Worm (Caenorhabditis elegans) whole organism, young adult: Measurements from ENCODE around the gene C14C11.7.
A peak's percentile ranks its signal among the peaks of the same experiment; 100 is the strongest.

Experiments
- B0019.2 ChIP-seq: fragments of 200-800 bp; sonication (Bioruptor generic); conservative IDR thresholded peaks from 2 replicates; pipeline ENCODE4 v1.3.6; 2022; ENCODE audit warnings: missing genetic modification reagents, missing genetic modification characterization, missing compliant biosample characterization
- C17E4.6 ChIP-seq: fragments of 200-800 bp; sonication (Bioruptor generic); IDR thresholded peaks from 2 replicates; pipeline ENCODE4 v1.3.6; 2022; ENCODE audit warnings: missing genetic modification reagents, missing genetic modification characterization, missing compliant biosample characterization
- D2030.7 ChIP-seq: fragments of 200-800 bp; sonication (Bioruptor generic); IDR thresholded peaks from 2 replicates; pipeline ENCODE4 v1.3.6; 2022; ENCODE audit warnings: missing genetic modification reagents, missing genetic modification characterization, missing compliant biosample characterization
- F23B12.7 ChIP-seq: sonication (generic microtip); optimal IDR thresholded peaks from 2 replicates; lab custom pipeline; 2017; ENCODE audit warnings: missing genetic modification characterization, mild to moderate bottlenecking, missing compliant biosample characterization, antibody characterized with exemption, moderate library complexity; ENCODE audit not compliant: insufficient read depth
- F33H1.4 ChIP-seq: fragments of 200-800 bp; sonication (Bioruptor generic); IDR thresholded peaks from 2 replicates; pipeline ENCODE4 v1.3.6; 2022; ENCODE audit warnings: missing genetic modification reagents, missing genetic modification characterization, missing compliant biosample characterization
- F57A8.1 ChIP-seq: fragments of 200-800 bp; sonication (Bioruptor generic); optimal IDR thresholded peaks from 2 replicates; lab custom pipeline; 2018; ENCODE audit warnings: mild to moderate bottlenecking, missing genetic modification characterization, moderate library complexity, missing compliant biosample characterization
- K12H6.12 ChIP-seq: fragments of 200-800 bp; sonication (Bioruptor generic); optimal IDR thresholded peaks from 2 replicates; lab custom pipeline; 2018; ENCODE audit warnings: mild to moderate bottlenecking, missing genetic modification characterization, missing compliant biosample characterization
- T07F8.4 ChIP-seq: sonication (generic microtip); optimal IDR thresholded peaks from 2 replicates; lab custom pipeline; 2016; ENCODE audit warnings: mild to moderate bottlenecking, missing genetic modification characterization, moderate library complexity, missing compliant biosample characterization
- Y67H2A.10 ChIP-seq: fragments of 200-800 bp; sonication (Bioruptor generic); conservative IDR thresholded peaks from 2 replicates; pipeline ENCODE4 v1.3.6; 2022; ENCODE audit warnings: missing genetic modification reagents, missing genetic modification characterization, missing compliant biosample characterization
- ZK185.1 ChIP-seq: sonication (generic microtip); optimal IDR thresholded peaks from 2 replicates; lab custom pipeline; 2016; ENCODE audit warnings: mild to moderate bottlenecking, missing genetic modification characterization, missing compliant biosample characterization; ENCODE audit not compliant: poor library complexity, severe bottlenecking
- ama-1 ChIP-seq, 3 experiments: fragments of 150-350 bp in 1 of 3; sonication (generic microtip) in 2 of 3; optimal IDR thresholded peaks; 2 replicates each; lab custom pipeline; 2014 to 2018; ENCODE audit warnings: missing biosample characterization in 2 of 3, missing genetic modification characterization in 2 of 3, missing genetic modification reagents in 2 of 3
- aptf-2 ChIP-seq: fragments of 200-800 bp; sonication (Bioruptor generic); conservative IDR thresholded peaks from 2 replicates; pipeline ENCODE4 v1.3.6; 2022; ENCODE audit warnings: missing genetic modification reagents, missing genetic modification characterization, missing compliant biosample characterization
- attf-5 ChIP-seq: fragments of 200-800 bp; sonication (Bioruptor generic); optimal IDR thresholded peaks from 2 replicates; lab custom pipeline; 2018; ENCODE audit warnings: mild to moderate bottlenecking, missing genetic modification characterization, missing compliant biosample characterization
- cebp-1 ChIP-seq, 2 experiments: fragments of 200-800 bp in 1 of 2; sonication (Bioruptor generic) in 1 of 2; sonication (generic microtip) in 1 of 2; IDR thresholded peaks in 1 of 2; optimal IDR thresholded peaks in 1 of 2; 2 replicates each; pipeline versions ENCODE4 v1.3.6 to Lab custom; 2017 to 2022; ENCODE audit warnings: missing compliant biosample characterization in 2 of 2, missing genetic modification characterization in 2 of 2, mild to moderate bottlenecking in 1 of 2, missing genetic modification reagents in 1 of 2, moderate library complexity in 1 of 2
- cebp-2 ChIP-seq: fragments of 200-800 bp; sonication (Bioruptor generic); IDR thresholded peaks from 2 replicates; pipeline ENCODE4 v1.3.6; 2022; ENCODE audit warnings: missing genetic modification characterization, missing compliant biosample characterization
- ceh-91 ChIP-seq: fragments of 200-800 bp; sonication (Bioruptor generic); IDR thresholded peaks from 2 replicates; pipeline ENCODE4 v1.3.6; 2022; ENCODE audit warnings: missing genetic modification reagents, missing genetic modification characterization, missing compliant biosample characterization
- efl-1 ChIP-seq: fragments of 150-350 bp; optimal IDR thresholded peaks from 2 replicates; lab custom pipeline; 2014; ENCODE audit warnings: missing biosample characterization, missing genetic modification reagents, missing genetic modification characterization
- gei-17 ChIP-seq: fragments of 200-800 bp; sonication (Bioruptor generic); optimal IDR thresholded peaks from 2 replicates; lab custom pipeline; 2018; ENCODE audit warnings: mild to moderate bottlenecking, missing genetic modification characterization, missing compliant biosample characterization
- hlh-12 ChIP-seq: sonication (generic microtip); optimal IDR thresholded peaks from 2 replicates; lab custom pipeline; 2016; ENCODE audit warnings: missing genetic modification characterization, missing compliant biosample characterization
- lin-54 ChIP-seq: fragments of 200-800 bp; sonication (Bioruptor generic); optimal IDR thresholded peaks from 2 replicates; lab custom pipeline; 2018; ENCODE audit warnings: mild to moderate bottlenecking, missing genetic modification characterization, missing compliant biosample characterization
- lsl-1 ChIP-seq: fragments of 200-800 bp; sonication (Bioruptor generic); optimal IDR thresholded peaks from 2 replicates; lab custom pipeline; 2018; ENCODE audit warnings: mild to moderate bottlenecking, missing genetic modification characterization, moderate library complexity, missing compliant biosample characterization
- lsy-27 ChIP-seq: sonication (generic microtip); optimal IDR thresholded peaks from 2 replicates; lab custom pipeline; 2017; ENCODE audit warnings: missing genetic modification characterization, mild to moderate bottlenecking, missing compliant biosample characterization, antibody characterized with exemption, missing genotype, borderline replicate concordance; ENCODE audit not compliant: insufficient read depth
- madf-6 ChIP-seq: fragments of 200-800 bp; sonication (Bioruptor generic); IDR thresholded peaks from 2 replicates; pipeline ENCODE4 v1.3.6; 2022; ENCODE audit warnings: missing genetic modification reagents, missing genetic modification characterization, missing compliant biosample characterization
- madf-8 ChIP-seq: fragments of 200-800 bp; sonication (Bioruptor generic); conservative IDR thresholded peaks from 2 replicates; pipeline ENCODE4 v1.3.6; 2022; ENCODE audit warnings: missing genetic modification reagents, missing genetic modification characterization, missing compliant biosample characterization
- mcd-1 ChIP-seq: fragments of 200-800 bp; sonication (Bioruptor generic); IDR thresholded peaks from 2 replicates; pipeline ENCODE4 v1.3.6; 2022; ENCODE audit warnings: missing genetic modification reagents, missing genetic modification characterization, missing compliant biosample characterization
- mes-4 ChIP-seq: sonication (generic microtip); optimal IDR thresholded peaks from 2 replicates; lab custom pipeline; 2016; ENCODE audit warnings: missing genotype, missing genetic modification characterization, missing compliant biosample characterization
- nhr-27 ChIP-seq: fragments of 200-800 bp; sonication (Bioruptor generic); optimal IDR thresholded peaks from 2 replicates; lab custom pipeline; 2018; ENCODE audit warnings: mild to moderate bottlenecking, missing genetic modification characterization, moderate library complexity, missing compliant biosample characterization
- nhr-90 ChIP-seq: sonication (generic microtip); optimal IDR thresholded peaks from 2 replicates; lab custom pipeline; 2016; ENCODE audit warnings: missing genotype, mild to moderate bottlenecking, missing genetic modification characterization, missing compliant biosample characterization
- pbrm-1 ChIP-seq: fragments of 200-800 bp; sonication (Bioruptor generic); IDR thresholded peaks from 2 replicates; pipeline ENCODE4 v1.3.6; 2022; ENCODE audit warnings: missing genetic modification reagents, missing genetic modification characterization, missing compliant biosample characterization
- rcor-1 ChIP-seq: fragments of 200-800 bp; sonication (Bioruptor generic); IDR thresholded peaks from 2 replicates; pipeline ENCODE4 v1.3.6; 2022; ENCODE audit warnings: missing genetic modification reagents, missing genetic modification characterization, missing compliant biosample characterization
- repo-1 ChIP-seq: sonication (generic microtip); optimal IDR thresholded peaks from 2 replicates; lab custom pipeline; 2017; ENCODE audit warnings: mild to moderate bottlenecking, missing genetic modification characterization, missing compliant biosample characterization
- snpc-4 ChIP-seq, 5 experiments: fragments of 150-350 bp in 1 of 5; sonication (generic microtip) in 4 of 5; optimal IDR thresholded peaks; 2 replicates each; lab custom pipeline; 2014 to 2018; ENCODE audit warnings: missing genetic modification characterization in 5 of 5, missing biosample characterization in 3 of 5, antibody characterized with exemption in 2 of 5, mild to moderate bottlenecking in 2 of 5, missing compliant biosample characterization in 2 of 5, missing genotype in 2 of 5, moderate library complexity in 2 of 5, missing genetic modification reagents in 1 of 5
- somi-1 ChIP-seq: fragments of 200-800 bp; sonication (Bioruptor generic); optimal IDR thresholded peaks from 2 replicates; lab custom pipeline; 2018; ENCODE audit warnings: mild to moderate bottlenecking, missing genetic modification characterization, missing compliant biosample characterization
- tbp1 ChIP-seq: fragments of 200-800 bp; sonication (Bioruptor generic); optimal IDR thresholded peaks from 2 replicates; lab custom pipeline; 2018; ENCODE audit warnings: mild to moderate bottlenecking, missing genetic modification characterization, missing compliant biosample characterization
- xnd-1 ChIP-seq: sonication (generic microtip); optimal IDR thresholded peaks from 2 replicates; lab custom pipeline; 2016; ENCODE audit warnings: missing genotype, missing genetic modification reagents, missing genetic modification characterization, missing compliant biosample characterization
- ztf-18 ChIP-seq: sonication (generic microtip); optimal IDR thresholded peaks from 2 replicates; lab custom pipeline; 2016; ENCODE audit warnings: missing genotype, mild to moderate bottlenecking, missing genetic modification characterization, missing compliant biosample characterization
- ztf-25 ChIP-seq: fragments of 200-800 bp; sonication (Bioruptor generic); IDR thresholded peaks from 2 replicates; pipeline ENCODE4 v1.3.6; 2022; ENCODE audit warnings: missing genetic modification reagents, missing genetic modification characterization, missing compliant biosample characterization
- ztf-3 ChIP-seq: fragments of 200-800 bp; sonication (Bioruptor generic); optimal IDR thresholded peaks from 2 replicates; lab custom pipeline; 2018; ENCODE audit warnings: mild to moderate bottlenecking, missing genetic modification characterization, missing compliant biosample characterization

Gene C14C11.7

DNA sequence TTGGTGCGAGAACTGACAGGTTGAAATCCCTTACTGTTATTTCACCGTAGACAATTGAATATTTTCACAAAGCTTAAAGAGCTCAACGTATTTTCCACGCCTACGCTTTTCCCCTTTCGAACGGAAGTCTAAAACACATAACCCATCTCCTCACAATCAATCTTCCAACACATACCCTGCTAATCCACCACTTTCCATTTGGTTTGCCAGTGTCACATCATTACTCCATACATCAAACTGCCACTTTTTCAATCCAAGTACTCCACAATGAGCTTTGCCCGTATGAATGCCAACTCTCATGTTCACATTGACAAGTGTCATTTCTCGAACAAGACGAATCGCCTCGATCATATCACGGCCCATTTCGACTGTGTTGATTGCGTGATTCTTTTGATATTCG, 37.9 kb downstream of the C14C11.7 start:
- TF ChIP-seq K12H6.12 (tag; lab: Kevin White, UChicago) (peak; percentile 17), lsy-27 (no peak), xnd-1 (no peak)
- TF ChIP-seq, all 124 proteins: peak for 1

DNA sequence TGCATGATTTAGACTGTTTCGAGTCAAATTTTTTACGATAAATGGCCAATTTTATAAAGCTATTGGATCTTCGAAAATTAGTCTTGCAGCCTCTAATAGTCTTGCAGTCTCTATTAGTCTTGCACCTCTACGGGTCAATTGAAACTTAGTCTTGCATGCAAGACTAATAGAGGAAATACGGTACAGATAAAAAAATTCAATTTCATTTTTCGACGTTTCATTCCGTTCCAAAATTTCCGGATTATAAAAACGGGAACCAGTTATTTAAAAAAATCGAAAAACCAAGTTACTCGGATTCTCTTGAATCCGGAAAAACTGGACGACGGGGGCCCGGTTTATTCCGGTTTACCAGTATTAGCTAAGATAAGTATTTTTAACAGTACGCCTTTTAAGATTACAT, 44.5 kb downstream of the C14C11.7 start, which contains the start of gene M03E7.1:
Gene M03E7.1, plus strand, starts transcription at position 301 of the 400 bp plus-strand sequence.
- TF ChIP-seq T07F8.4 (tag; lab: Kevin White, UChicago) (no peak), madf-6 (GFP tag; lab: Robert Waterston, UW) (no peak), ama-1 (optimal IDR thresholded peaks at IDR 0.05; lab: Kevin White, UChicago) (no peak), ama-1 (GFP tag; optimal IDR thresholded peaks at IDR 0.05; lab: Kevin White, UChicago) (no peak), ceh-91 (GFP tag; lab: Robert Waterston, UW) (no peak), somi-1 (no peak), repo-1 (tag; lab: Kevin White, UChicago) (no peak), madf-8 (GFP tag; lab: Robert Waterston, UW) (no peak), F57A8.1 (GFP tag; lab: Kevin White, UChicago) (no peak), cebp-1 (GFP tag; IDR thresholded peaks at IDR 0.05; lab: Robert Waterston, UW) (no peak), cebp-1 (tag; optimal IDR thresholded peaks at IDR 0.05; lab: Kevin White, UChicago) (no peak), hlh-12 (tag; lab: Kevin White, UChicago) (no peak), nhr-90 (tag; lab: Kevin White, UChicago) (no peak), cebp-2 (GFP tag; lab: Robert Waterston, UW) (no peak), gei-17 (GFP tag; lab: Kevin White, UChicago) (no peak)
- TF ChIP-seq, all 124 proteins: peak for 0

DNA sequence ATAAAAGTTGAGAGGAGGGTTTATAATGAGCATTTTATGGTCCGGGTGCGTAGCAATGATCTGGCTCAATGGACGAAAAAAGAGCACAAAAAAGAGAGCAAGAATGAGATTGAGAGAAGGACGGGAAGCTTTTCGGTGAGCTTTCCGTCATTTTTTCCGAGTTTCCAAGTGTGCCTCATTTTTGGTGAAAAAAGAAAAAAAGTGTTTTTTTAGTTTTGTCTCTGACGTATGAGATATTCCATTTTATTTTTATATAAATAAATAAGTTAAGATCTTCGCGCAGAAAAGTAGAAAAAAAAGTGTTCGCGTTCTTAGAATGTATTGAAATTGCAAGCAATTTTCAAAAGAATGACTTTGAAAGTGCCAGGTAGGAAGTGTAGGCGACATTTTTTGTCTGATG, 45.8 kb downstream of the C14C11.7 start, which contains the start of gene memb-2:
Gene memb-2, minus strand, starts transcription at position 101 of the 400 bp plus-strand sequence.
- TF ChIP-seq ztf-25 (GFP tag; lab: Robert Waterston, UW) (no peak), ZK185.1 (tag; lab: Kevin White, UChicago) (no peak), mes-4 (tag; lab: Kevin White, UChicago) (no peak), C17E4.6 (GFP tag; lab: Robert Waterston, UW) (no peak), pbrm-1 (GFP tag; lab: Robert Waterston, UW) (no peak), B0019.2 (GFP tag; lab: Robert Waterston, UW) (no peak), aptf-2 (GFP tag; lab: Robert Waterston, UW) (no peak), cebp-1 (GFP tag; IDR thresholded peaks at IDR 0.05; lab: Robert Waterston, UW) (no peak), cebp-1 (tag; optimal IDR thresholded peaks at IDR 0.05; lab: Kevin White, UChicago) (no peak), Y67H2A.10 (GFP tag; lab: Robert Waterston, UW) (no peak), ztf-3 (GFP tag; lab: Kevin White, UChicago) (no peak)

DNA sequence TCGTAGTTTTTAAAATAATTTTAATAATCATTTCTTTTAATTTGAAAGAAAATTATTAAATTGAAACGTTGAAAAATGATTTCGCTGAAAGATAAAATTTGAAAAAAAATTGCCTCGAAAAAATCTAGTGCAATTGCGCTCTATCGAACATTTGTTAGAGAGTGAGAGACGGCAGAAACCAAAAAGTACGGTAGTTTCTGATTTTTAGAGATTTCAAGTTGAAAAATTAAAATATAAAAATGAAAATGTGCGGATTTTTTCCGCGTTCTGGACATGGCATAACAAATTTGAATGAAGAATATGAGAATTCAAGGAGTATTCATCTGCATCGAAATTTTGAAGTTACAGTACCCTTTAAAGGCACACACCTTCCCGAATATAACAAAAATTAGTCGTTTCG, 46.5 kb downstream of the C14C11.7 start:
- TF ChIP-seq madf-8 (GFP tag; lab: Robert Waterston, UW) (peak; percentile 22; the same call in 1 of the 2 replicates), F23B12.7 (tag; lab: Kevin White, UChicago) (no peak), nhr-27 (tag; lab: Kevin White, UChicago) (no peak), lin-54 (GFP tag; lab: Kevin White, UChicago) (peak; percentile 58), ceh-91 (GFP tag; lab: Robert Waterston, UW) (peak; percentile 72), ztf-18 (tag; lab: Kevin White, UChicago) (peak; percentile 14), rcor-1 (GFP tag; lab: Robert Waterston, UW) (no peak), efl-1 (peak; percentile 47), tbp1 (GFP tag; lab: Kevin White, UChicago) (peak; percentile 31), attf-5 (GFP tag; lab: Kevin White, UChicago) (no peak), xnd-1 (peak; percentile 52), F33H1.4 (GFP tag; lab: Robert Waterston, UW) (peak; percentile 58; the same call in 1 of the 2 replicates), D2030.7 (GFP tag; lab: Robert Waterston, UW) (peak; percentile 67), madf-6 (GFP tag; lab: Robert Waterston, UW) (peak; percentile 63), T07F8.4 (tag; lab: Kevin White, UChicago) (no peak), lsl-1 (GFP tag; lab: Kevin White, UChicago) (peak; percentile 89), snpc-4 (GFP tag; optimal IDR thresholded peaks at IDR 0.05; lab: Kevin White, UChicago) (no peak), snpc-4 (tag; optimal IDR thresholded peaks at IDR 0.05; lab: Kevin White, UChicago) (peak in 1 of 4 experiments; percentile 7), mcd-1 (GFP tag; lab: Robert Waterston, UW) (peak; percentile 86)
